Fruit fly (Drosophila melanogaster): ENCODE data around the gene CG33783.

The CG33783 gene

dm6 chr3R:10093252-10094030 lies 26.9 kb downstream of the CG33783 start (continued):
- TF ChIP-seq CG12942 (GFP tag; optimal IDR thresholded peaks at IDR 0.05) (no peak), Lim3 (GFP tag; IDR thresholded peaks at IDR 0.05) (no peak), bcd (GFP tag; optimal IDR thresholded peaks at IDR 0.05) (no peak), Dp (GFP tag; optimal IDR thresholded peaks at IDR 0.05) (no peak), odd (GFP tag; optimal IDR thresholded peaks at IDR 0.05) (no peak), YL-1 (GFP tag; optimal IDR thresholded peaks at IDR 0.05) (no peak), insv (GFP tag; optimal IDR thresholded peaks at IDR 0.05) (no peak), eyg (GFP tag; optimal IDR thresholded peaks at IDR 0.05) (no peak), CG1529 (GFP tag; optimal IDR thresholded peaks at IDR 0.05) (no peak), ftz-f1 (GFP tag; optimal IDR thresholded peaks at IDR 0.05) (peak; percentile 90), Hmx (GFP tag; optimal IDR thresholded peaks at IDR 0.05) (no peak), HLH3B (GFP tag; IDR thresholded peaks at IDR 0.05) (no peak), CG11247 (GFP tag; IDR thresholded peaks at IDR 0.05) (no peak), CG10267 (tag; optimal IDR thresholded peaks at IDR 0.05) (no peak), Sin3A (optimal IDR thresholded peaks at IDR 0.05) (no peak), gfzf (GFP tag; optimal IDR thresholded peaks at IDR 0.05) (no peak), unpg (GFP tag; optimal IDR thresholded peaks at IDR 0.05) (peak; percentile 19), Adf1 (GFP tag; IDR thresholded peaks at IDR 0.05) (peak; percentile 56), slbo (GFP tag; IDR thresholded peaks at IDR 0.05) (0 out of 2 replicates have a peak, but pooled peaks have one; percentile 11), fd96Cb (tag; optimal IDR thresholded peaks at IDR 0.05) (no peak), Hey (tag; optimal IDR thresholded peaks at IDR 0.05) (no peak), Ssrp (tag; optimal IDR thresholded peaks at IDR 0.05) (no peak), CG7963 (GFP tag; IDR thresholded peaks at IDR 0.05; ENCODE audit: partially characterized antibody) (no peak), nerfin-1 (tag; optimal IDR thresholded peaks at IDR 0.05) (no peak), hb (GFP tag; IDR thresholded peaks at IDR 0.05; ENCODE audit: partially characterized antibody) (no peak), H2.0 (GFP tag; IDR thresholded peaks at IDR 0.05) (no peak), CG17361 (GFP tag; IDR thresholded peaks at IDR 0.05) (no peak), sima (GFP tag; optimal IDR thresholded peaks at IDR 0.05) (no peak), CG11696 (GFP tag; IDR thresholded peaks at IDR 0.05) (no peak), D (optimal IDR thresholded peaks at IDR 0.05) (no peak), D (GFP tag; optimal IDR thresholded peaks at IDR 0.05) (no peak), dan (GFP tag; IDR thresholded peaks at IDR 0.05) (no peak), HmgD (GFP tag; optimal IDR thresholded peaks at IDR 0.05) (no peak), trem (tag; optimal IDR thresholded peaks at IDR 0.05) (no peak), CG17385 (GFP tag; optimal IDR thresholded peaks at IDR 0.05) (peak; percentile 23), cad (GFP tag; optimal IDR thresholded peaks at IDR 0.05) (no peak), D19B (GFP tag; optimal IDR thresholded peaks at IDR 0.05) (no peak), CG6683 (GFP tag; optimal IDR thresholded peaks at IDR 0.05) (no peak), CG13624 (GFP tag; optimal IDR thresholded peaks at IDR 0.05) (no peak), CG10979 (tag; optimal IDR thresholded peaks at IDR 0.05) (no peak), CG31224 (GFP tag; IDR thresholded peaks at IDR 0.05) (no peak), rib (GFP tag; IDR thresholded peaks at IDR 0.05) (no peak), pho (GFP tag; optimal IDR thresholded peaks at IDR 0.05) (no peak), pzg (GFP tag; optimal IDR thresholded peaks at IDR 0.05) (no peak), CrebB (tag; optimal IDR thresholded peaks at IDR 0.05) (no peak), luna (GFP tag; optimal IDR thresholded peaks at IDR 0.05) (no peak), jing (GFP tag; optimal IDR thresholded peaks at IDR 0.05) (no peak), hbn (GFP tag; IDR thresholded peaks at IDR 0.05; ENCODE audit: partially characterized antibody) (no peak), CkIIα-i1 (GFP tag; IDR thresholded peaks at IDR 0.05) (no peak), tx (GFP tag; optimal IDR thresholded peaks at IDR 0.05) (no peak), bsh (GFP tag; optimal IDR thresholded peaks at IDR 0.05) (no peak)
